Worm (Caenorhabditis elegans): Measurements from ENCODE around the gene C01F6.14.

C01F6.14 gene

ce11 chrIV:9117700-9118099, 13.8 kb upstream of the C01F6.14 start:
- no peak for TF ChIP-seq nhr-28 (tag; optimal IDR thresholded peaks at IDR 0.05)
- no peak for TF ChIP-seq ama-1 (optimal IDR thresholded peaks at IDR 0.05)
- TF ChIP-seq nhr-11 (tag; optimal IDR thresholded peaks at IDR 0.05), result no peak
- no peak for TF ChIP-seq unc-98 (GFP tag; IDR thresholded peaks at IDR 0.05)
- no peak for TF ChIP-seq xbp-1 (tag; optimal IDR thresholded peaks at IDR 0.05)
- TF ChIP-seq nhr-84 (tag; optimal IDR thresholded peaks at IDR 0.05), result no peak
- TF ChIP-seq fkh-10 (GFP tag; optimal IDR thresholded peaks at IDR 0.05), result no peak
- no peak for TF ChIP-seq aly-2 (tag; optimal IDR thresholded peaks at IDR 0.05)
- TF ChIP-seq fkh-4 (tag; optimal IDR thresholded peaks at IDR 0.05; ENCODE audit: borderline replicate concordance), result no peak
- TF ChIP-seq lin-13 (GFP tag; optimal IDR thresholded peaks at IDR 0.05), result no peak
- no peak for TF ChIP-seq nhr-12 (tag; optimal IDR thresholded peaks at IDR 0.05)

- no peak for TF ChIP-seq xbp-1 (tag; optimal IDR thresholded peaks at IDR 0.05)
- peak; percentile 46 for TF ChIP-seq elt-2 (tag; optimal IDR thresholded peaks at IDR 0.05)
- no peak for TF ChIP-seq lin-15B (tag; optimal IDR thresholded peaks at IDR 0.05)
- no peak for TF ChIP-seq nhr-76 (tag; optimal IDR thresholded peaks at IDR 0.05)
- TF ChIP-seq lin-13 (GFP tag; optimal IDR thresholded peaks at IDR 0.05), result no peak
- TF ChIP-seq efl-1 (optimal IDR thresholded peaks at IDR 0.05), result no peak
- peak in 1 of 2 experiments; percentile 46 for TF ChIP-seq efl-1 (GFP tag; optimal IDR thresholded peaks at IDR 0.05 in 1 of 2)
Observed at ce11 chrIV:9116452-9116851, 12.5 kb upstream of the C01F6.14 start.

ce11 chrIV:9114078-9114477, 10.2 kb upstream of the C01F6.14 start:
- no peak for TF ChIP-seq ets-5 (GFP tag; IDR thresholded peaks at IDR 0.05)
- TF ChIP-seq lin-39 (tag; optimal IDR thresholded peaks at IDR 0.05), result no peak
- TF ChIP-seq ztf-11 (tag; optimal IDR thresholded peaks at IDR 0.05), result no peak
- TF ChIP-seq lir-3 (tag; optimal IDR thresholded peaks at IDR 0.05; ENCODE audit: poor library complexity), result no peak

ce11 chrIV:9112019-9112418, 8.1 kb upstream of the C01F6.14 start:
- TF ChIP-seq elt-2 (tag; optimal IDR thresholded peaks at IDR 0.05), result peak; percentile 62
- TF ChIP-seq nhr-47 (tag; optimal IDR thresholded peaks at IDR 0.05), result no peak
- TF ChIP-seq blmp-1 (tag; optimal IDR thresholded peaks at IDR 0.05), result peak; percentile 95
- peak; percentile 29 for TF ChIP-seq jun-1 (tag; optimal IDR thresholded peaks at IDR 0.05)

- TF ChIP-seq skn-1 (tag; optimal IDR thresholded peaks at IDR 0.05), result no peak
- no peak for TF ChIP-seq mdl-1 (tag; optimal IDR thresholded peaks at IDR 0.05)
- TF ChIP-seq ceh-82 (tag; optimal IDR thresholded peaks at IDR 0.05), result no peak
- TF ChIP-seq zip-4 (GFP tag; optimal IDR thresholded peaks at IDR 0.05), result no peak
- TF ChIP-seq ceh-88 (GFP tag; IDR thresholded peaks at IDR 0.05), result no peak
- TF ChIP-seq pax-3 (tag; optimal IDR thresholded peaks at IDR 0.05), result no peak
- no peak for TF ChIP-seq alr-1 (tag; optimal IDR thresholded peaks at IDR 0.05; ENCODE audit: borderline replicate concordance)
- TF ChIP-seq nhr-76 (tag; optimal IDR thresholded peaks at IDR 0.05), result no peak
- no peak for TF ChIP-seq lin-13 (GFP tag; optimal IDR thresholded peaks at IDR 0.05)
- TF ChIP-seq efl-1 (optimal IDR thresholded peaks at IDR 0.05), result no peak
- no peak for TF ChIP-seq efl-1 (GFP tag; optimal IDR thresholded peaks at IDR 0.05 in 1 of 2)
- TF ChIP-seq ztf-4 (tag; optimal IDR thresholded peaks at IDR 0.05), result no peak
- TF ChIP-seq elt-2 (tag; optimal IDR thresholded peaks at IDR 0.05), result no peak
- no peak for TF ChIP-seq zag-1 (tag; optimal IDR thresholded peaks at IDR 0.05)
- TF ChIP-seq dpl-1 (GFP tag; optimal IDR thresholded peaks at IDR 0.05), result no peak
- no peak for TF ChIP-seq unc-130 (tag; optimal IDR thresholded peaks at IDR 0.05)
Observed at ce11 chrIV:9108631-9109030, 4.7 kb upstream of the C01F6.14 start, which contains the start of gene aly-1. Gene aly-1 (plus strand): TSS chrIV:9108931.

- TF ChIP-seq nhr-71 (tag; optimal IDR thresholded peaks at IDR 0.05) (peak; percentile 49), pax-3 (tag; optimal IDR thresholded peaks at IDR 0.05) (no peak), lin-35 (GFP tag; optimal IDR thresholded peaks at IDR 0.05) (peak; percentile 43 to 66), nhr-77 (tag; optimal IDR thresholded peaks at IDR 0.05) (peak; percentile 39), aly-2 (tag; optimal IDR thresholded peaks at IDR 0.05) (no peak), lin-15B (tag; optimal IDR thresholded peaks at IDR 0.05) (peak; percentile 43), mdl-1 (tag; optimal IDR thresholded peaks at IDR 0.05) (no peak), efl-3 (GFP tag; optimal IDR thresholded peaks at IDR 0.05) (no peak), lin-14 (GFP tag; optimal IDR thresholded peaks at IDR 0.05) (peak; percentile 72), unc-30 (tag; optimal IDR thresholded peaks at IDR 0.05) (no peak), nhr-20 (tag; optimal IDR thresholded peaks at IDR 0.05) (peak; percentile 5), efl-1 (optimal IDR thresholded peaks at IDR 0.05) (peak; percentile 36 to 53), efl-1 (GFP tag; optimal IDR thresholded peaks at IDR 0.05 in 1 of 2) (peak; percentile 39 to 51), mep-1 (tag; optimal IDR thresholded peaks at IDR 0.05) (peak; percentile 65), lsy-2 (tag; optimal IDR thresholded peaks at IDR 0.05) (peak; percentile 8 to 57), F16B12.6 (tag; optimal IDR thresholded peaks at IDR 0.05) (peak; percentile 17), xbp-1 (tag; optimal IDR thresholded peaks at IDR 0.05) (peak; percentile 26), jun-1 (tag; optimal IDR thresholded peaks at IDR 0.05) (no peak), skn-1 (tag; optimal IDR thresholded peaks at IDR 0.05) (peak; percentile 41)
Observed at ce11 chrIV:9107464-9107863, 3.5 kb upstream of the C01F6.14 start.

Data from whole organism, L1 larva.